Worm (Caenorhabditis elegans) whole organism, dauer: ENCODE results near the gene rfip-1.

ENCODE experiments used
- unc-62 ChIP-seq: sonication (generic microtip); optimal IDR thresholded peaks from 2 replicates; lab custom pipeline; 2017; ENCODE audit warnings: missing biosample characterization, missing genetic modification reagents, missing genetic modification characterization

Gene rfip-1

DNA sequence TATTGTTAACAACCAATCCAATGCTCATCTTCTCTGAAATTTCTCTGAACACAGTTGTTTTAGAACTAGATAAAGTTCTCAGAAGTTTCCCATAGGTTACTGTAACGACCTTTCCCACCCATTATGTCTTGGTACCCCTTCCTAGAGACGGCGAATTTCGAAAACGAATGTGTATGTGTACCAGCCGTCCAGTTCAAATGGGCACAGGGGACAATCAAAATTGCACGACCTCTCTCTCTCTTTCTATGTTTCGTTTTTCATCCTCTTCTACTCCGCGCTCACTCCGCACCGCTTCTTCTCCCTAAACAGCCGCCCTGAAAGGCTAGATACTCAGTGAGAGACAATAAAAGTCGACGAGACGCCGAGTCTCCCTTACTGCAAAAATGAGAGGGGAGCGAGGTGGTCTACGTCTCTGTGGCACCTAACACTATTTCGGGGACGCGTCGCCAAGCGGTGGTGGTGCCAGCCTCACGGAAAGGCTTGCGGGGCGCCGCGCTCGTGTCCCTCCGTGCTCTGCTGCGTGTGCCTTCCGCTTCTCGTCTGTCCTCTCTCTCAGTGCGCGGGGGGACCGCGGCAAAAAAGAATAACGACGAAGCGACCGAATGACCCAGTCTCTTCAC, 17.2 kb downstream of the rfip-1 start:
- no peak for TF ChIP-seq unc-62 (GFP tag; lab: Kevin White, UChicago)

DNA sequence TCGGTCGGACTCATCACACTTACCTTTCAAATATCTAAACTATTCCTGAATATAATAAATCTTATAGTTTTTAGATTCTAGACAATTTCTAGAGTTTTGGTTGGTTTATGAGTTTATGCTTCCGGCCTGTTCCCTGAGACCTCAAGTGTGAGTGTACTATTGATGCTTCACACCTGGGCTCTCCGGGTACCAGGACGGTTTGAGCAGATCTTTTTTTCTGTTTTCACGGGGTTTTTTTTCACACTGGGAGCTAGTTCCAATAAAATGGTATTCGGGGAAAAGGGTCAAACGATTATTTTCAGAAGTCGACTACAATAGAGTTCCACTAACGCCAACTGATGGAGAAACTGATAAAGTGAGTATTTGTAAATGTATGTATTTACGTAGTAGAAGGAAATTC, 17.8 kb downstream of the rfip-1 start:
- no peak for TF ChIP-seq unc-62 (GFP tag; lab: Kevin White, UChicago)

DNA sequence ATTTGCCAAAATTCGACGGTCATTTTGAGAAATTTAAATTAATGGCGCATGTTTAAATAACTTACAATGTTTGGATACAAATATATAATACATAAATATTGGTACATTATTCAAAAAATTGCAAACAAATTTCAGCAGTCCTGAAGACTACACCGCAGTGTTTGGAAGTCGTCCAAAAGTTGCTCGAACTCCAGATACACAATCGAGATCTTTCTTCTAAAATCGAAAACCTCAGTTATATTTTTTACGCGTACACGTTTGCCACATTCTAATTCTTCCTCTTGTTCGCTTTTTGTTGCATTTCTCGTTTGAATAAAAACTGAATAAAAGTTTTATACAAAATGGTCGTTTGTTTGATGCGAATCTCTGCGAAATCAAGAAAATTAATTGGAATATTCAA, 19.9 kb downstream of the rfip-1 start, which contains the start of gene tsp-18:
TSS of gene tsp-18 (plus strand) at position 301 of the 400 bp plus-strand sequence.
- TF ChIP-seq unc-62 (GFP tag; lab: Kevin White, UChicago): no peak

DNA sequence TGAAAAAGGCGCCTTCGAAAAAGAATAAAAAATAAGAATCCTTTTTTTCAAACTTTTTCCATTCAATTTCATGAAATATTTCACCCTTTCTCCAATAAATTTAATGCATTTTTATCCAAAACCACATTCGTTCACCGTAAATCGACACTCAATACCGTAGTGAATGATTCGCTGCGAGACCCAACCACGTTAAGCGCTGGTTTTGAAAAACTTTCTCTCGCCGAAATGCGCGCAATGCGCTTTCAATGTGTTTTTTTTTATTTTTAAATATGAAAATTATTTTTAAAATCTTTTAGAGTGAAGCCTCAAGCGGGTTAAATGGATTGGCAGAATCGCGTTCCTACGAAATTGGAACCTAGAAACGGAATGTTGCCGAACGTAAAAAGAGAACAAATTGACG, 21.9 kb downstream of the rfip-1 start, which contains the start of gene F59G1.8:
TSS of gene F59G1.8 (plus strand) at position 293 of the 400 bp plus-strand sequence.
- TF ChIP-seq unc-62 (GFP tag; lab: Kevin White, UChicago): no peak

DNA sequence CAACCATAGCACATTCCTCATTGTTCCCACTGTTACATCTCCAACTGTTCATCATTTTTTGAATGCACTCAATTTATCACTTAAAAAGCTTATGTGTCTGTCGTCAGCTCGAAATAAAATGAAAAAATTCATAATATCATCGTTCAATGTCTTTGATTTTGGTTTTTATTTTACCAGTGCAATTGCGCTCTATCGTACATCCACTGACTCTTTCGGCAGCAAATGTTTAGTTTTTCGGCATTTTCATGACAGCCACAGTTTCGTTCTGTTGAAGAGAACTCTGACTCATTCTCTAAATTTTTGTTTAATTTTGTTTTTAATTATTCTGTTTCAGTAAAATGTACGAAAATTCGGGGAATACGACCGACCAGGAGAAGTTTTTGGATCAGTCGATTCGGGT, 23.1 kb downstream of the rfip-1 start, which contains the start of gene vps-35:
TSS of gene vps-35 (plus strand) at position 335 of the 400 bp plus-strand sequence.
- TF ChIP-seq unc-62 (GFP tag; lab: Kevin White, UChicago): no peak

DNA sequence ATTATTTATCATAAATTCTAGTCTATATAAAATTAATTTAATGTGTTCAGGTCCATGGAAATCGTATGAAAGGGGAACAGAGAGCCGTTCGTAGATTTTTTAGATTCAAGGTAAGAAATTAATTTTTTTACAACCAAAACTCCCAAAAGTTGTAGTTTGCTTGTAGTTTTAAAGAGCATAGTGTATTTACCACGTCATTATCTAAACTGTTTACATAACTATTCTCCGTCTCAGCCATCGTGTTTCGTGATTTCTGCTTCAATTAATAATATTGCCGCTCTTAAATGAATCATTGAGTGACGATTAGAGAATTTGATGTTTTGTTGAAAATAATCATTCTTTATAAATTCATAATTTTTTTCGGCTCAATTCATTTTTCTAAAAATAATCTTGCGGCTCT, 26.9 kb downstream of the rfip-1 start, which contains the start of gene cgt-3:
TSS of gene cgt-3 (plus strand) at position 51 of the 400 bp plus-strand sequence.
- no peak for TF ChIP-seq unc-62 (GFP tag; lab: Kevin White, UChicago)

DNA sequence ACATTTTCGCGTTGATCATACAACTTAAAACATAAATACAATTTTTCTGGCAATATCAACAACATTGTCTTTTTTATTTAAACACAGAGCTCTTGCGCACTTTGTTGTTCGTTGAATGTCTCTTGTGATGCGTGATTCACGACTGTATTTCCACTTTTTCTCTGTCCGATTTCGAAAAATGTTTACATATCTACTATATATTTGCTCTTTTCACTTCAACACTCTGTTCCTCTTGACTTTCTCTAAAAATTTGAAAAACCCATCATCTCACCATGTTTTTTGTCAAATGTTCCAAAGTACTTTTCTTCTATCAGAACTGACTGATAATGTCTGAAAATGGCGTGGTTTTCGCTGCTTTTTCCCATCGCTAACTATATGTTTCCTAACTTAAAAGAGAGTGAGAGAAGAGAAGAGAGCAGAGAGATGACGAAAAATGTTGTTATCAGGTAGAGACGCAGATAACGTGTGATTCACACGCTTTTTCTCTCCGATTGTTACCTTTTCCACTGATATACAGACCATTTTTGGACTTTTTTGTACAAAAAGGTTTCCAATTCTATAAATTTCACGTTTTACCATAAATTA, 27.7 kb downstream of the rfip-1 start:
- no peak for TF ChIP-seq unc-62 (GFP tag; lab: Kevin White, UChicago)

DNA sequence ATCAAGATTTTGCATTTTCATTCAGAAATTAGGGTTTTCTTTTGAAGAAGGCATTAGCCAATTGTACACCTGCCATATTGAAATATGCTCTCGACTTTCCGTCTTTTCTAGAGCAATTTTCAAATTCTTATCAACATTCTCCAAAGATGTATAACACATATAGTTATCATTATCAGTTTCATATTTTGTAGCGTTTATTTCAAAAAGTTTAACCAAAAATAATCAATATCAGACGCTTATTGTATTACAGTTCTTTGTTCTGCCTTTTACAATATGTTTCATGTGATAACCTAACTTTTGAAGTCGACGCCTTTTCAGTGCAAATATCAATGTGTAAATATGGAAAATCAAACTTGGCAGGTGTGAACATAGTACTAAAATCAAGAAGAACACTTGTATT, 29.5 kb downstream of the rfip-1 start:
- no peak for TF ChIP-seq unc-62 (GFP tag; lab: Kevin White, UChicago)

DNA sequence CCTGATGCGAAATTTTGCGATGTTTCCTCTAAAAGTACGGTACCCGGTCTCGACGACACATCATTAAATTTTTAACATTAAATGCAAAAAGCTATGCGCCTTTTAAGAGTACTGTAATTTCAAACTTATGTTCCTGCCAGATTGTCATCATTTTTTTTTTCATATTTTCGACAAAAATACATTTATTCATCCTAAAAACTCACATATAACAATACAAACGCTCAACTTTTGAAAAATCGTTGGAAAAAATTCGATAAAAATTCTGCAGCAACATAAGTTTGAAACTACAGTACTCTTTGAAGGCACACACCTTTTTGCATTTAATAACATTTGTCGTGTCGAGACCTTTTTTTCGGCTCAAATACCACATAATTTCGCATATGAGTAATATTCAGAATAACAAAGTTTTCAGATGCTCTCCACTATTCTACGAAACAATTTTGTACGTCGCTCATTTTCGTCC, 32.7 kb downstream of the rfip-1 start, which contains the start of gene frh-1:
TSS of gene frh-1 (plus strand) at position 413 of the 463 bp plus-strand sequence.
- TF ChIP-seq unc-62 (GFP tag; lab: Kevin White, UChicago): no peak

DNA sequence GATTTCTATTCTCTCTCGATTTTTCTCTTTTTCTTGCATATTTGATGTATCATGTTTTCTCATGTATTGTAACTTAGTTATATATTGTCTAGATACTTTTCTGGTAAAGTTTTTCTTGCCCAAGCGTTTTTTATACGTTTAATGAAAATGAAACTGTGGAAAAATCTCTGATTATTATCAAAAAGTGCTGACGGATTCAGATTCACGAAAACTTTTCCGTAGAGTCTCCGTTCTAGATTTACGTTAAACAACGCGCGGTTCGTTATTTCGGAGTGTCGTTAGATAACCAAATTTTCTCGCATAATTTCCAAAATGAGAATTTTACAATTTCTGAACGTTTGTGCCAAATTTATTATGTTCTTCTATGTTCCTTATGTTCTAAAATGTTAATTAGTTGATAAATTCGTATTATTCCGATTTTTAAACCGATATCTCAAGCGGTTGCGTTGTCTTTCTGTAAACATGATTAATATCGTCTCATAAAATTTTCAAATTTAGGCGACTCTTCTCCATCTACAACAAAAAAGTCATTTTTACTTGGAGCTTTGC, 33.9 kb downstream of the rfip-1 start, which contains the start of gene ptp-2:
TSS of gene ptp-2 (plus strand) at position 499 of the 549 bp plus-strand sequence.
- TF ChIP-seq unc-62 (GFP tag; lab: Kevin White, UChicago): no peak

DNA sequence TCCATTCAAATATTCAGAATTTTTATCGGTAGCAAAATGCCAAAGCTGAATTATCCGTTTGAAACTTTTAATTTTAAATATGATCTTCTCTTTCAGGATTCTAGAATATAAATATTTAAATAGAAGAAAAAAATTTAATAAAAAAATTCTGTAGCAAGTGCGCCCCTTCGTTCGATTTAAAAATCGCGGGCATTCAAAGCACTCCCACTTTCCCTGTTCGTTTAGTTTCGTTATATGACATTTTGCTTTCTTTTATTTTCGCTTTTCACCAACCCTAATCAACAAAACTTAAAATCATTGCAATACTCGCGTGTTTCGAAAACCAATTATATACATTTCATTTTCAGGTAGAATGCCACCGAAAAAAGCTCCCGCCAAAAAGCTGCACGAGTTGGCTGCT, 37.3 kb downstream of the rfip-1 start, which contains the start of gene vrk-1:
TSS of gene vrk-1 (plus strand) at position 348 of the 400 bp plus-strand sequence.
- TF ChIP-seq unc-62 (GFP tag; lab: Kevin White, UChicago): no peak

DNA sequence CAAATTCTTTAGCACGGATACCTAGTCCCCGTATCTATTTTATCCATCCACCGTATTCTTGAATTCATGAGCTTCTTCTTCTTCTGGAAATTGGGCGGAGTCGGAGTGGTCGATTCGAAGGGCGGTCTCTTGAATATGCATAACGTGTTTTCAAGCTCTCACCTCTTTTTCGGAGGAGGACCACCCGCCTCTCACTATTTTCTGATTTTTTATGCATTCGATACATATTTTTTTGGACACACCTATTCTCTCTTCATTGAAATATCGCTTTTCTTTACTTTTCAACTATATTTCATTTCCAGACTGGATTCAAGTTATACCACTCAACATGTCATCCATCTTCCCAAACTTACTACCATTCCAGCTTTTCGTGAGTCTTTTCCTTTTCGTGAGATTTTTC, 44.1 kb downstream of the rfip-1 start, which contains the start of gene egl-44:
TSS of gene egl-44 (plus strand) at position 301 of the 400 bp plus-strand sequence.
- no peak for TF ChIP-seq unc-62 (GFP tag; lab: Kevin White, UChicago)

DNA sequence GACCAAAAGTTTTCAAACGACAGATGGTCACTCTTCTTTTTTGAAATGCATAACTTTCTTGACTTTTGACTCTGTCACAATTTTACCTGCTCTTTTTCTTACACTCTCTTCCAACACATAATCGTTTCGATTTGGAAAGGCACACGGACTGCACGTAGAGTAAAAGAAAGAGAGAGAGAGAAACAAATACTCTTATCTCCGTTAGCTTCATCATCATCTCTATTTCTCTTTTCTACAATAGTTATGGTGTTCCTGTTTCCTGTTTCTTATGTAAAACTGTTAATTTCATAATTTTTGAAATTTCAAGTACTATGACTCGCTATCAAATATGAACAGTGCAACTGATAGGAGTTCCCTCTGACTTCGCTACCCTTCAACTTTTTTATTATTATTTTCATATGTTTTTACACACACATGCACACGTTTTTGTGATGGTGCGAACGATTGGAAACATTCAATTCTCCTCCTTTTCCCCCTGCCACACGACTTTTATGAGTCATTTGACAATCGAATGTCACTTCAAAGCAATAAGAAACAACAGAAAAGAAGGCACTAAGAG, 45.8 kb downstream of the rfip-1 start:
- TF ChIP-seq unc-62 (GFP tag; lab: Kevin White, UChicago): no peak

DNA sequence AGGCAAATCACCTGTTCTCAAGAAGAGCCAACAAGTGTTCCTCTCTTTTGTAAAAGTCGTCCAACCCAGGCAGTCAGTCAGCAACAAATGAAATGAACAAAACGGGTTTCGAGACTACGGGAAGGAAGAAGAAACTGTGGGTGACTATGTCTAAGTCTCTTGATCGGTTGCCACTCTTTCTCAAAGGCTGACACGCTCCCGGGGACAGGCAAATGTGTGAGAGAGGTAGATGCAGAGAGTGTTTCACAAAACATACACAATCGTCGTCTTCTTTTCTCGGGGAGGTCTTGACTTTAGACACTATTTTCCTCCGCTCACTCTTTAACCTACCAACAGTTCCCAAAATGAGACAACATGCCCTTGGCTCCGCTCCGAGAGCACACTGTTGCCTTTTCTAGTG, 46.8 kb downstream of the rfip-1 start:
- no peak for TF ChIP-seq unc-62 (GFP tag; lab: Kevin White, UChicago)

DNA sequence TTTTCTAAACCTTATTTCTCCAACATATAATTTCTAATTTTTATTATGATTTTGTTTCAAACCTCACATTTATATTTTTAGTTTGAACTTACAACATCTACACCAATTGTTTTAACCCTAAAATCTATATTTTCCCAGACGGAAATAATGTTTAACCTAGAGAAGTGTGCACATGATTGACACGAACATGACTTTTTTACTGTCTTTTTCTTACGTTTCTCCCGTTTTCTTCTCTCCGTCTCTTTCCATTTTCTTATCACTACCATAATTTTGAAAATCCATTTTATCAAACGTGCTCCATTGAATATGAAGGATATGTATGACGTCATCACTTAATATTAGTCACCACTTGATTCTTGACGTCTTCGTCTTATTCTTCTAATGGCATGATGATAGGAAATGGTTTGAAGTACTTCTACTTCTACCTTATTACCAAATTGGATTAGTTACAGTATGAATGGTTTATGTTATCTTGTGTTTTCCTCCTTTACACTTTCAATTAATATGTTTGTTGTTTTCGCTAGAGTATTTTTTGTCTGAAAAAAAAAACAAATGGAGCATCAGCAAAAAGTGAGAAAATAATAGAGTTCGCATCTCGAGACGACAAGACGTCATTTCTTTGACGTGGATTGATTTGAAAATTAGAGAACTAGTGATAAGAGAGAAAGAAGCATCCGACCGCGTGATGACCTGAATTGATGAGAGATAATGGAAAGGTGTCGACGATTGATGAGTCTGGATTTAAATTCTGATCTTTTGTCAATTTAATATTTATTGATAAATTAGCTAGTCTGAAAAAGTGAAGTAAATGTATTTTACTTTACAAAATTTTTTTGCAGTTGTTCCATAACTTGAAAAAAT, 47.8 kb downstream of the rfip-1 start:
- no peak for TF ChIP-seq unc-62 (GFP tag; lab: Kevin White, UChicago)
